Fruit fly (Drosophila melanogaster) whole organism, embryonic: ENCODE data around the gene Wdfy2.

Experiments used
- CG10267 ChIP-seq: fragments of 200-800 bp; sonication (Bioruptor generic); optimal IDR thresholded peaks from 2 replicates; lab custom pipeline; 2018; ENCODE audit warnings: missing biosample characterization, mild to moderate bottlenecking, missing genetic modification characterization, moderate library complexity
- CG10959 ChIP-seq: fragments of 200-800 bp; sonication (Bioruptor generic); IDR thresholded peaks from 2 replicates; pipeline ENCODE4 v1.3.6; 2022; ENCODE audit warnings: missing biosample characterization, missing genetic modification characterization
- CG12659 ChIP-seq: fragments of 200-800 bp; sonication (Bioruptor generic); optimal IDR thresholded peaks from 3 replicates; lab custom pipeline; 2017; ENCODE audit warnings: mild to moderate bottlenecking, missing biosample characterization, missing genetic modification reagents, missing genetic modification characterization
- CG13296 ChIP-seq: fragments of 200-800 bp; sonication (Bioruptor generic); optimal IDR thresholded peaks from 3 replicates; lab custom pipeline; 2018; ENCODE audit warnings: missing biosample characterization, mild to moderate bottlenecking, missing genetic modification characterization
- CG14441 ChIP-seq: fragments of 200-800 bp; sonication (Bioruptor generic); IDR thresholded peaks from 2 replicates; pipeline ENCODE4 v1.3.6; 2022; ENCODE audit warnings: missing biosample characterization, missing genetic modification characterization
- CG1529 ChIP-seq: fragments of 200-800 bp; sonication (Bioruptor generic); optimal IDR thresholded peaks from 3 replicates; lab custom pipeline; 2018; ENCODE audit warnings: missing biosample characterization, missing genetic modification characterization
- CG15696 ChIP-seq: fragments of 200-800 bp; sonication (Bioruptor generic); optimal IDR thresholded peaks from 2 replicates; lab custom pipeline; 2019; ENCODE audit warnings: missing biosample characterization, mild to moderate bottlenecking, missing genetic modification characterization, moderate library complexity
- CG1792 ChIP-seq: fragments of 200-800 bp; sonication (Bioruptor generic); optimal IDR thresholded peaks from 2 replicates; lab custom pipeline; 2016; ENCODE audit warnings: missing biosample characterization, missing genetic modification characterization
- CG3163 ChIP-seq: fragments of 200-800 bp; sonication (Bioruptor generic); optimal IDR thresholded peaks from 3 replicates; lab custom pipeline; 2016; ENCODE audit warnings: missing biosample characterization, missing genetic modification characterization
- CG32767 ChIP-seq: fragments of 200-800 bp; sonication (Bioruptor generic); IDR thresholded peaks from 2 replicates; pipeline ENCODE4 v1.3.6; 2022; ENCODE audit warnings: missing biosample characterization, missing genetic modification characterization
- CG3281 ChIP-seq: fragments of 200-800 bp; sonication (Bioruptor generic); optimal IDR thresholded peaks from 3 replicates; lab custom pipeline; 2017; ENCODE audit warnings: missing biosample characterization, mild to moderate bottlenecking, missing genetic modification characterization
- CG34224 ChIP-seq: fragments of 200-800 bp; sonication (Bioruptor generic); IDR thresholded peaks from 3 replicates; pipeline ENCODE4 v1.3.6; 2022; ENCODE audit warnings: missing biosample characterization, missing genetic modification characterization; ENCODE audit not compliant: partially characterized antibody
- CG4328 ChIP-seq: fragments of 200-800 bp; sonication (Bioruptor generic); optimal IDR thresholded peaks from 3 replicates; lab custom pipeline; 2017; ENCODE audit warnings: missing biosample characterization, missing genetic modification reagents, missing genetic modification characterization
- CG43689 ChIP-seq: fragments of 200-800 bp; sonication (Bioruptor generic); IDR thresholded peaks from 2 replicates; pipeline ENCODE4 v1.3.6; 2022; ENCODE audit warnings: missing biosample characterization, missing genetic modification characterization
- CG7357 ChIP-seq: fragments of 200-800 bp; sonication (Bioruptor generic); IDR thresholded peaks from 3 replicates; pipeline ENCODE4 v1.3.6; 2022; ENCODE audit warnings: missing biosample characterization, missing genetic modification characterization
- CG7839 ChIP-seq: fragments of 200-800 bp; sonication (Bioruptor generic); optimal IDR thresholded peaks from 3 replicates; lab custom pipeline; 2018; ENCODE audit warnings: missing biosample characterization, mild to moderate bottlenecking, missing genetic modification characterization, moderate library complexity
- CG8944 ChIP-seq: fragments of 200-800 bp; sonication (Bioruptor generic); optimal IDR thresholded peaks from 3 replicates; lab custom pipeline; 2016; ENCODE audit warnings: missing biosample characterization, missing genetic modification characterization
- CG9437 ChIP-seq: fragments of 200-800 bp; sonication (Bioruptor generic); optimal IDR thresholded peaks from 2 replicates; lab custom pipeline; 2018; ENCODE audit warnings: missing biosample characterization, mild to moderate bottlenecking, missing genetic modification characterization
- Dp ChIP-seq: fragments of 200-800 bp; sonication (Bioruptor generic); optimal IDR thresholded peaks from 2 replicates; lab custom pipeline; 2018; ENCODE audit warnings: missing biosample characterization, mild to moderate bottlenecking, missing genetic modification characterization, moderate library complexity
- Eip74EF ChIP-seq, 2 experiments: fragments of 200-800 bp in 1 of 2; fragments of >200 bp in 1 of 2; sonication (Bioruptor generic) in 1 of 2; optimal IDR thresholded peaks; 2 replicates each; lab custom pipeline; 2017 to 2019; ENCODE audit warnings: missing biosample characterization in 2 of 2, missing genetic modification characterization in 2 of 2, mild to moderate bottlenecking in 1 of 2, moderate library complexity in 1 of 2
- Elba2 ChIP-seq: fragments of 200-800 bp; sonication (Bioruptor generic); optimal IDR thresholded peaks from 3 replicates; lab custom pipeline; 2016; ENCODE audit warnings: missing biosample characterization, missing genetic modification characterization
- Ets65A ChIP-seq: fragments of 200-800 bp; sonication (Bioruptor generic); peaks from one replicate; lab custom pipeline; 2016; ENCODE audit warnings: missing biosample characterization, missing genetic modification characterization
- Ets97D ChIP-seq: fragments of 200-800 bp; sonication (Bioruptor generic); optimal IDR thresholded peaks from 3 replicates; lab custom pipeline; 2016; ENCODE audit warnings: missing biosample characterization, missing genetic modification characterization
- HHEX ChIP-seq: fragments of 200-800 bp; sonication (Bioruptor generic); optimal IDR thresholded peaks from 3 replicates; lab custom pipeline; 2017; ENCODE audit warnings: missing biosample characterization, mild to moderate bottlenecking, missing genetic modification characterization, missing genetic modification reagents
- HLH4C ChIP-seq: fragments of 200-800 bp; sonication (Bioruptor generic); IDR thresholded peaks from 3 replicates; pipeline ENCODE4 v1.3.6; 2022; ENCODE audit warnings: missing biosample characterization, missing genetic modification characterization; ENCODE audit not compliant: partially characterized antibody
- MBD-R2 ChIP-seq: fragments of 200-800 bp; sonication (Bioruptor generic); IDR thresholded peaks from 2 replicates; pipeline ENCODE4 v1.3.6; 2022; ENCODE audit warnings: missing biosample characterization, missing genetic modification characterization
- Med ChIP-seq: fragments of 200-800 bp; sonication (Bioruptor generic); peaks from one replicate; lab custom pipeline; 2016; ENCODE audit warnings: missing biosample characterization, missing genetic modification characterization, mild to moderate bottlenecking, inconsistent platforms, moderate library complexity
- Nf-YC ChIP-seq: fragments of 200-800 bp; optimal IDR thresholded peaks from 3 replicates; lab custom pipeline; 2019; ENCODE audit warnings: missing biosample characterization, mild to moderate bottlenecking, missing genetic modification characterization, moderate library complexity
- Sox102F ChIP-seq: fragments of 200-800 bp; sonication (Bioruptor generic); optimal IDR thresholded peaks from 2 replicates; lab custom pipeline; 2018; ENCODE audit warnings: missing biosample characterization, mild to moderate bottlenecking, missing genetic modification characterization, moderate library complexity
- Sry-δ ChIP-seq: fragments of 200-800 bp; sonication (Bioruptor generic); optimal IDR thresholded peaks from 2 replicates; lab custom pipeline; 2016; ENCODE audit warnings: missing biosample characterization, missing genetic modification characterization
- Stat92E ChIP-seq, 3 experiments: fragments of >200 bp in 2 of 3; fragments of 200-800 bp in 1 of 3; sonication (Bioruptor generic) in 1 of 3; optimal IDR thresholded peaks; 2 replicates each; lab custom pipeline; 2017 to 2019; ENCODE audit warnings: missing biosample characterization in 3 of 3, missing genetic modification characterization in 3 of 3, mild to moderate bottlenecking in 1 of 3, moderate library complexity in 1 of 3
- amos ChIP-seq: fragments of 200-800 bp; sonication (Bioruptor generic); IDR thresholded peaks from 2 replicates; pipeline ENCODE4 v1.3.6; 2022; ENCODE audit warnings: missing biosample characterization, missing genetic modification characterization; ENCODE audit not compliant: partially characterized antibody
- ara ChIP-seq: fragments of 200-800 bp; sonication (Bioruptor generic); IDR thresholded peaks from 2 replicates; pipeline ENCODE4 v1.3.6; 2022; ENCODE audit warnings: missing biosample characterization, missing genetic modification characterization
- crp ChIP-seq, 2 experiments: fragments of 200-800 bp; sonication (Bioruptor generic); optimal IDR thresholded peaks; 2 replicates in 1 of 2; 3 replicates in 1 of 2; lab custom pipeline; 2017; ENCODE audit warnings: missing biosample characterization in 2 of 2, missing genetic modification characterization in 2 of 2, mild to moderate bottlenecking in 1 of 2, moderate library complexity in 1 of 2
- dmrt11E ChIP-seq: fragments of 200-800 bp; sonication (Bioruptor generic); optimal IDR thresholded peaks from 3 replicates; lab custom pipeline; 2018; ENCODE audit warnings: missing biosample characterization, mild to moderate bottlenecking, missing genetic modification characterization, moderate library complexity
- emc ChIP-seq: fragments of 200-800 bp; sonication (Bioruptor generic); optimal IDR thresholded peaks from 2 replicates; lab custom pipeline; 2016; ENCODE audit warnings: missing biosample characterization, missing genetic modification characterization
- fd64A ChIP-seq: fragments of 200-800 bp; sonication (Bioruptor generic); optimal IDR thresholded peaks from 3 replicates; lab custom pipeline; 2018; ENCODE audit warnings: missing biosample characterization, mild to moderate bottlenecking, missing genetic modification characterization
- ind ChIP-seq: fragments of 200-800 bp; sonication (Bioruptor generic); optimal IDR thresholded peaks from 3 replicates; lab custom pipeline; 2016; ENCODE audit warnings: missing biosample characterization, missing genetic modification characterization
- inv ChIP-seq: fragments of 200-800 bp; sonication (Bioruptor generic); IDR thresholded peaks from 2 replicates; pipeline ENCODE4 v1.3.6; 2022; ENCODE audit warnings: missing biosample characterization, missing genetic modification characterization; ENCODE audit not compliant: partially characterized antibody
- kni ChIP-seq: fragments of 200-800 bp; sonication (Bioruptor generic); optimal IDR thresholded peaks from 3 replicates; lab custom pipeline; 2017; ENCODE audit warnings: mild to moderate bottlenecking, missing biosample characterization, missing genetic modification reagents, missing genetic modification characterization
- mirr ChIP-seq: fragments of 200-800 bp; sonication (Bioruptor generic); optimal IDR thresholded peaks from 3 replicates; lab custom pipeline; 2018; ENCODE audit warnings: missing biosample characterization, mild to moderate bottlenecking, missing genetic modification characterization
- row ChIP-seq: fragments of 200-800 bp; sonication (Bioruptor generic); IDR thresholded peaks from 3 replicates; pipeline ENCODE4 v1.3.6; 2022; ENCODE audit warnings: missing biosample characterization, missing genetic modification characterization
- schlank ChIP-seq: fragments of 200-800 bp; sonication (Bioruptor generic); optimal IDR thresholded peaks from 2 replicates; lab custom pipeline; 2018; ENCODE audit warnings: missing biosample characterization, mild to moderate bottlenecking, missing genetic modification characterization
- seq ChIP-seq: fragments of 200-800 bp; sonication (Bioruptor generic); IDR thresholded peaks from 2 replicates; pipeline ENCODE4 v1.3.6; 2022; ENCODE audit warnings: missing biosample characterization, missing genetic modification characterization
- slbo ChIP-seq: fragments of 200-800 bp; sonication (Bioruptor generic); IDR thresholded peaks from 2 replicates; pipeline ENCODE4 v1.3.6; 2022; ENCODE audit warnings: missing biosample characterization, missing genetic modification characterization
- sna ChIP-seq: fragments of 200-800 bp; sonication (Bioruptor generic); IDR thresholded peaks from 2 replicates; pipeline ENCODE4 v1.3.6; 2022; ENCODE audit warnings: missing biosample characterization, missing genetic modification characterization; ENCODE audit not compliant: partially characterized antibody
- stwl ChIP-seq: fragments of 200-800 bp; sonication (Bioruptor generic); optimal IDR thresholded peaks from 3 replicates; lab custom pipeline; 2018; ENCODE audit warnings: missing biosample characterization, mild to moderate bottlenecking, missing genetic modification characterization, moderate library complexity
- unc-4 ChIP-seq: fragments of 200-800 bp; sonication (Bioruptor generic); IDR thresholded peaks from 2 replicates; pipeline ENCODE4 v1.3.6; 2022; ENCODE audit warnings: missing biosample characterization, missing genetic modification characterization; ENCODE audit not compliant: partially characterized antibody
- wdn ChIP-seq: fragments of 200-800 bp; sonication (Bioruptor generic); IDR thresholded peaks from 2 replicates; pipeline ENCODE4 v1.3.6; 2022; ENCODE audit warnings: missing biosample characterization, missing genetic modification characterization

Wdfy2 gene

dm6 chr2L:10403803-10404315 is 19.2 kb upstream of the Wdfy2 start (continued):
- TF ChIP-seq CG4328 (no peak), dmrt11E (tag; lab: Kevin White, UChicago) (no peak), Ets65A (no peak), crp (GFP tag; optimal IDR thresholded peaks at IDR 0.05; lab: Kevin White, UChicago) (no peak), stwl (tag; lab: Kevin White, UChicago) (peak; percentile 10), CG7357 (GFP tag; lab: Robert Waterston, UW) (no peak), Med (peak; percentile 59), CG1792 (GFP tag; lab: Kevin White, UChicago) (no peak), CG10267 (tag; lab: Kevin White, UChicago) (peak; percentile 15), wdn (no peak), emc (no peak), unc-4 (GFP tag; lab: Robert Waterston, UW) (peak; percentile 56; the same call in 1 of the 2 replicates), amos (GFP tag; lab: Robert Waterston, UW) (peak; percentile 21; the same call in 1 of the 2 replicates), MBD-R2 (GFP tag; lab: Robert Waterston, UW) (peak; percentile 52), Ets97D (GFP tag; lab: Kevin White, UChicago) (peak; percentile 27), CG15696 (tag; lab: Kevin White, UChicago) (no peak), seq (GFP tag; lab: Robert Waterston, UW) (no peak), Sry-δ (GFP tag; lab: Kevin White, UChicago) (peak; percentile 52), sna (GFP tag; lab: Robert Waterston, UW) (peak; percentile 58; the same call in 1 of the 2 replicates), CG9437 (GFP tag; lab: Kevin White, UChicago) (no peak), CG7839 (tag; lab: Kevin White, UChicago) (no peak), CG3163 (GFP tag; lab: Kevin White, UChicago) (no peak), kni (GFP tag; lab: Kevin White, UChicago) (no peak), ara (GFP tag; lab: Robert Waterston, UW) (no peak), CG34224 (GFP tag; lab: Robert Waterston, UW) (peak; percentile 44; the same call in 2 of the 3 replicates), CG13296 (GFP tag; lab: Kevin White, UChicago) (no peak), CG14441 (GFP tag; lab: Robert Waterston, UW) (no peak), Sox102F (GFP tag; lab: Kevin White, UChicago) (no peak), mirr (no peak), HHEX (GFP tag; lab: Kevin White, UChicago) (no peak), HLH4C (GFP tag; lab: Robert Waterston, UW) (peak; percentile 67), slbo (GFP tag; lab: Robert Waterston, UW) (no peak), Eip74EF (GFP tag; optimal IDR thresholded peaks at IDR 0.05; lab: Kevin White, UChicago) (no peak), Nf-YC (tag; lab: Kevin White, UChicago) (no peak), CG32767 (no peak), schlank (tag; lab: Kevin White, UChicago) (no peak), row (GFP tag; lab: Robert Waterston, UW) (peak; percentile 60), Dp (GFP tag; lab: Kevin White, UChicago) (no peak), inv (GFP tag; lab: Robert Waterston, UW) (0 out of 2 replicates have a peak, but pooled peaks have one; percentile 22), CG3281 (no peak), ind (GFP tag; lab: Kevin White, UChicago) (no peak), CG10959 (GFP tag; lab: Robert Waterston, UW) (no peak), fd64A (GFP tag; lab: Kevin White, UChicago) (no peak), Stat92E (GFP tag; optimal IDR thresholded peaks at IDR 0.05; lab: Kevin White, UChicago) (no peak), Elba2 (GFP tag; lab: Kevin White, UChicago) (no peak), CG8944 (GFP tag; lab: Kevin White, UChicago) (no peak), CG12659 (GFP tag; lab: Kevin White, UChicago) (peak; percentile 57), CG1529 (no peak), CG43689 (GFP tag; lab: Robert Waterston, UW) (no peak)
